Fruit fly (Drosophila melanogaster) whole organism, pupa: ENCODE results near the gene CG42449.

Experiments used
- CG10348 ChIP-seq: fragments of 200-800 bp; sonication (Bioruptor generic); IDR thresholded peaks from 2 replicates; pipeline ENCODE4 v1.3.6; 2022; ENCODE audit warnings: missing biosample characterization, missing genetic modification characterization
- CG12605 ChIP-seq: fragments of 200-800 bp; sonication (Bioruptor generic); IDR thresholded peaks from 2 replicates; pipeline ENCODE4 v1.3.6; 2022; ENCODE audit warnings: missing biosample characterization, missing genetic modification characterization
- CG13204 ChIP-seq: fragments of 200-800 bp; sonication (Bioruptor generic); optimal IDR thresholded peaks from 2 replicates; lab custom pipeline; 2018; ENCODE audit warnings: missing biosample characterization, mild to moderate bottlenecking, missing genetic modification characterization, moderate library complexity
- CG14655 ChIP-seq: fragments of 200-800 bp; sonication (Bioruptor generic); optimal IDR thresholded peaks from 3 replicates; lab custom pipeline; 2017; ENCODE audit warnings: mild to moderate bottlenecking, missing biosample characterization, missing genetic modification reagents, missing genetic modification characterization
- CG15710 ChIP-seq: fragments of 200-800 bp; sonication (Bioruptor generic); optimal IDR thresholded peaks from 2 replicates; lab custom pipeline; 2018; ENCODE audit warnings: missing biosample characterization, mild to moderate bottlenecking, missing genetic modification characterization, moderate library complexity
- CG17806 ChIP-seq: fragments of 200-800 bp; sonication (Bioruptor generic); optimal IDR thresholded peaks from 2 replicates; lab custom pipeline; 2018; ENCODE audit warnings: missing biosample characterization, mild to moderate bottlenecking, missing genetic modification characterization, moderate library complexity
- CG32121 ChIP-seq: fragments of 200-800 bp; sonication (Bioruptor generic); IDR thresholded peaks from 2 replicates; pipeline ENCODE4 v1.3.6; 2022; ENCODE audit warnings: missing biosample characterization, missing genetic modification characterization
- CG34367 ChIP-seq: fragments of 200-800 bp; sonication (Bioruptor generic); optimal IDR thresholded peaks from 2 replicates; lab custom pipeline; 2018; ENCODE audit warnings: missing biosample characterization, mild to moderate bottlenecking, missing genetic modification characterization
- CG4496 ChIP-seq: fragments of 200-800 bp; sonication (Bioruptor generic); IDR thresholded peaks from 3 replicates; pipeline ENCODE4 v1.3.6; 2022; ENCODE audit warnings: missing biosample characterization, missing genetic modification characterization
- CG8159 ChIP-seq: fragments of 200-800 bp; sonication (Bioruptor generic); optimal IDR thresholded peaks from 3 replicates; lab custom pipeline; 2018; ENCODE audit warnings: missing biosample characterization, mild to moderate bottlenecking, missing genetic modification characterization, moderate library complexity
- CG8301 ChIP-seq: fragments of 200-800 bp; sonication (Bioruptor generic); optimal IDR thresholded peaks from 2 replicates; lab custom pipeline; 2018; ENCODE audit warnings: missing biosample characterization, mild to moderate bottlenecking, missing genetic modification characterization
- CG9948 ChIP-seq: fragments of 200-800 bp; sonication (Bioruptor generic); optimal IDR thresholded peaks from 2 replicates; lab custom pipeline; 2018; ENCODE audit warnings: missing biosample characterization, mild to moderate bottlenecking, missing genetic modification characterization, moderate library complexity
- D1 ChIP-seq: fragments of 200-800 bp; sonication (Bioruptor generic); optimal IDR thresholded peaks from 2 replicates; lab custom pipeline; 2018; ENCODE audit warnings: missing biosample characterization, mild to moderate bottlenecking, missing genetic modification characterization, moderate library complexity
- EcR ChIP-seq: fragments of 200-800 bp; sonication (Bioruptor generic); optimal IDR thresholded peaks from 3 replicates; lab custom pipeline; 2019; ENCODE audit warnings: missing biosample characterization, missing genetic modification characterization, mild to moderate bottlenecking, moderate library complexity, missing genetic modification reagents
- Ets98B ChIP-seq: fragments of 200-800 bp; sonication (Bioruptor generic); IDR thresholded peaks from 2 replicates; pipeline ENCODE4 v1.3.6; 2022; ENCODE audit warnings: missing biosample characterization, missing genetic modification characterization
- Pif1A ChIP-seq: fragments of 200-800 bp; sonication (Bioruptor generic); optimal IDR thresholded peaks from 3 replicates; lab custom pipeline; 2016; ENCODE audit warnings: missing biosample characterization, missing genetic modification characterization
- Pif1B ChIP-seq: fragments of 200-800 bp; sonication (Bioruptor generic); optimal IDR thresholded peaks from 3 replicates; lab custom pipeline; 2016; ENCODE audit warnings: missing biosample characterization, missing genetic modification characterization
- Snoo ChIP-seq: fragments of 200-800 bp; sonication (Bioruptor generic); optimal IDR thresholded peaks from 3 replicates; lab custom pipeline; 2017; ENCODE audit warnings: missing biosample characterization, mild to moderate bottlenecking, missing genetic modification characterization, inconsistent platforms
- fd96Ca ChIP-seq: fragments of 200-800 bp; sonication (Bioruptor generic); IDR thresholded peaks from 3 replicates; pipeline ENCODE4 v1.3.6; 2022; ENCODE audit warnings: missing biosample characterization, missing genetic modification characterization
- gl ChIP-seq: fragments of 200-800 bp; sonication (Bioruptor generic); optimal IDR thresholded peaks from 2 replicates; lab custom pipeline; 2018; ENCODE audit warnings: missing biosample characterization, mild to moderate bottlenecking, missing genetic modification characterization
- rn ChIP-seq: fragments of 200-800 bp; sonication (Bioruptor generic); IDR thresholded peaks from 2 replicates; pipeline ENCODE4 v1.3.6; 2022; ENCODE audit warnings: missing biosample characterization, missing genetic modification characterization

Gene CG42449

DNA sequence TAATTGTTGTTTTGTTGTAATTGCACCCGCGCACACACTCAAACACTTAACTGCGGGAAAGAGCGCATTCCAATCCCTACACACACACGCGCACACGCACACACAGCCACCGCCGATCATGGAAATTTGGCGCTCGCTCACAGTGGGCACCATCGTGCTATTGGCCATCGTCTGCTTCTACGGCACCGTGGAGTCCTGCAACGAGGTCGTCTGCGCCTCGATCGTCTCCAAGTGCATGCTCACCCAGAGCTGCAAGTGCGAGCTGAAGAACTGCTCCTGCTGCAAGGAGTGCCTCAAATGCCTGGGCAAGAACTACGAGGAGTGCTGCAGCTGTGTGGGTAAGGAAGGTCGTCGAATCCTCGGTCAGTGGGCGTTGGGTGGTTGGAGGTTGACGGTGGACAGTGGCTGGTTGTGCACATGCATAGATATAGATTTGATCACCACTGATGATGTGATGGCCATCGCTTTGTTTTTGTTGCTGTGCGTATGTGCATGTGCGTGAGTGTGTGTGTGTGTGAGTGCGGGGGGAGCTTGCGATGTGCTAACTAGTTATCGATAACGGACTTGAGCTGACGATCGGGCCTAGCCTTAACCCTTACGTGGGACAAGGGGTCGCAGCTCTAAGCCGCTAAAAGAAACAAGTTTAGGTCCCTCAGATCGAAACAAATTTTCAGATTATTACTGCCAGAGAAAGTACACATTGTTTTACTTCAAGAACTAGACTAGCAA lies 7.8 kb downstream of the CG42449 start:
- peak; percentile 11; the same call in 1 of the 3 replicates for TF ChIP-seq CG4496 (GFP tag; lab: Robert Waterston, UW)
- TF ChIP-seq Pif1B (GFP tag; lab: Kevin White, UChicago), result no peak
- TF ChIP-seq fd96Ca (GFP tag; lab: Robert Waterston, UW), result peak; percentile 40; the same call in 1 of the 3 replicates
- TF ChIP-seq CG8301 (tag; lab: Kevin White, UChicago), result peak; percentile 10

dm6 chrX:5695035-5695434 lies 12.0 kb downstream of the CG42449 start, which contains the start of gene CG3149:
Gene CG3149 (minus strand): TSS chrX:5695205.
- TF ChIP-seq gl (tag; lab: Kevin White, UChicago), result no peak
- TF ChIP-seq CG34367 (tag; lab: Kevin White, UChicago), result no peak
- TF ChIP-seq CG17806, result no peak
- TF ChIP-seq EcR, result no peak
- no peak for TF ChIP-seq Pif1A (GFP tag; lab: Kevin White, UChicago)
- no peak for TF ChIP-seq CG15710 (tag; lab: Kevin White, UChicago)
- TF ChIP-seq Pif1B (GFP tag; lab: Kevin White, UChicago), result no peak
- no peak for TF ChIP-seq CG14655 (GFP tag; lab: Kevin White, UChicago)
- TF ChIP-seq CG4496 (GFP tag; lab: Robert Waterston, UW), result no peak
- TF ChIP-seq, all 21 proteins: peak for 0

dm6 chrX:5695958-5696357 lies 12.9 kb downstream of the CG42449 start:
- TF ChIP-seq D1 (tag; lab: Kevin White, UChicago), result no peak
- TF ChIP-seq fd96Ca (GFP tag; lab: Robert Waterston, UW), result peak; percentile 4; the same call in 2 of the 3 replicates
- peak; percentile 7 for TF ChIP-seq CG14655 (GFP tag; lab: Kevin White, UChicago)
- TF ChIP-seq rn (GFP tag; lab: Robert Waterston, UW), result 0 out of 2 replicates have a peak, but pooled peaks have one; percentile 28
- TF ChIP-seq, all 21 proteins: peak for 3

DNA sequence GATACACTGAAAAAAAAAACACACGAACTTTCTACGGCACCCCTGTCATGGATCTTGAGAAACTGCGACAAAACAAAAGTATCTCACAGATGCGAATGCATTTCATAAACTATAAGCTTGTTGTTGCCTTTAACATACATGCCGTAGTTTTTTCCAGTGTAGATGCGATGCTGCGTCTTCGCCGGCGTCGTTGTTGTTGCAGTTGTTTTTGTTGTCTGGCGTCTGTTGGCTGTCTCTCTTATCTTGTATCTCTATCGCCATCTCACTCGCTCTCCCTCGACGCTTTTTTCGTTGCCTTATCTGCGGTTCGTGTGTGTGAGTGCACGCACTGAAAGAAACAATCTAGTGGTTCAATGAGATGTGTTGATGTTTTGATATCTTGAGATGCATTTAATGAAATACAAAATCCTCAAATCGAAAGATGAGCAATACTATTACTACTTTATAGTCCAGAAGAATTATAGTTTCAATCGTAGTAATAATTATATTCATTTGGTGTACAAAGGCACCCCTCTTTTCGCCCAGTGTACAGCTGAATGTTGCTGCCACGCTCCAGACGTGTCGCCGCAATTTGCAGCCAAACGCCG lies 13.5 kb downstream of the CG42449 start:
- TF ChIP-seq gl (tag; lab: Kevin White, UChicago) (peak; percentile 89), Ets98B (GFP tag; lab: Robert Waterston, UW) (peak; percentile 97), CG8159 (tag; lab: Kevin White, UChicago) (peak; percentile 94), CG8301 (tag; lab: Kevin White, UChicago) (peak; percentile 92), CG10348 (GFP tag; lab: Robert Waterston, UW) (peak; percentile 79), CG12605 (GFP tag; lab: Robert Waterston, UW) (peak; percentile 95), D1 (tag; lab: Kevin White, UChicago) (peak; percentile 27), CG32121 (peak; percentile 92), Snoo (peak; percentile 98), CG13204 (GFP tag; lab: Kevin White, UChicago) (peak; percentile 95), EcR (no peak), CG4496 (GFP tag; lab: Robert Waterston, UW) (peak; percentile 98), CG14655 (GFP tag; lab: Kevin White, UChicago) (peak; percentile 96), rn (GFP tag; lab: Robert Waterston, UW) (peak; percentile 94), Pif1A (GFP tag; lab: Kevin White, UChicago) (peak; percentile 98), fd96Ca (GFP tag; lab: Robert Waterston, UW) (peak; percentile 98), CG17806 (peak; percentile 92), CG34367 (tag; lab: Kevin White, UChicago) (peak; percentile 92), Pif1B (GFP tag; lab: Kevin White, UChicago) (peak; percentile 95), CG9948 (peak; percentile 86), CG15710 (tag; lab: Kevin White, UChicago) (peak; percentile 95)
- TF ChIP-seq, all 21 proteins: peak for 20

DNA sequence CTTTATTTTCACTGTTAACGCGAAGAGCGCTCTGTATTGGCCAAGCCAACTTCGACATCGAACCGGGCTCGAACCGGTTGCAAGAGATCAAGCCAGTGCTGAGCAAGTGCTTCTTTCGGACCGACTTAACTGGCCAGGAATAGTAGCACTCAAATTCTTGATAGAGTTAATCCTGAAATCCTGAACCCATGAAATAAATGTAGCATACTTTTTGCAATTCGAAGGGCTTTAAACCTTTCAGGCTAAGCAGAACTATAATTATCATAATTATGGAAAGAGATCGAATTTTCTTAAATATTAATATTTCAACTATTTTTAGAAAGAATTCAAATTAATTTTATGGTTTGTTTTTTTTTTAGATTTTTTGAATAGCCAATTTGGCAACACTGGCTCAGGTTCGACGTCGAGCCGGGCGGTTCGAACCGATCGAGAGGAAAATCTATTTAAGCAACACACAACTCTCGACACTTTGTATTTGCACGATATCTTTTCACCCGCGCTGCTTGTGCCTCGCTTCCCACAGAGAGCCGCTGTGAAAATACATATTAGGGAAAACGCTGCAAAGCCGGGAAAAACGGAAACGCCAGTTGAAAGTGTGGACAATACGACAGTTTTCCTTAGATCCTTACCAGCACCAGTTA lies 15.2 kb downstream of the CG42449 start, which contains the start of gene AdamTS-B:
AdamTS-B (plus strand) TSS at position 471 of the 641 bp plus-strand sequence.
- TF ChIP-seq CG9948 (peak; percentile 67), CG12605 (GFP tag; lab: Robert Waterston, UW) (peak; percentile 51; the same call in 1 of the 2 replicates), D1 (tag; lab: Kevin White, UChicago) (peak; percentile 34), CG34367 (tag; lab: Kevin White, UChicago) (peak; percentile 52), Pif1B (GFP tag; lab: Kevin White, UChicago) (no peak), CG14655 (GFP tag; lab: Kevin White, UChicago) (peak; percentile 79), CG15710 (tag; lab: Kevin White, UChicago) (peak; percentile 78), Ets98B (GFP tag; lab: Robert Waterston, UW) (peak; percentile 52), Pif1A (GFP tag; lab: Kevin White, UChicago) (peak; percentile 73), CG32121 (peak; percentile 77), CG10348 (GFP tag; lab: Robert Waterston, UW) (no peak), Snoo (peak; percentile 76), CG8159 (tag; lab: Kevin White, UChicago) (peak; percentile 84), rn (GFP tag; lab: Robert Waterston, UW) (0 out of 2 replicates have a peak, but pooled peaks have one; percentile 17), CG13204 (GFP tag; lab: Kevin White, UChicago) (no peak), EcR (no peak), CG8301 (tag; lab: Kevin White, UChicago) (peak; percentile 74), fd96Ca (GFP tag; lab: Robert Waterston, UW) (0 out of 3 replicates have a peak, but pooled peaks have one; percentile 45), gl (tag; lab: Kevin White, UChicago) (peak; percentile 39), CG17806 (peak; percentile 73), CG4496 (GFP tag; lab: Robert Waterston, UW) (peak; percentile 72)
